Worm (Caenorhabditis elegans) whole organism, L2 larva: ENCODE data around the gene mbr-1.

Source experiments
- C34F6.9 ChIP-seq: fragments of 150-350 bp; optimal IDR thresholded peaks from 2 replicates; lab custom pipeline; 2014; ENCODE audit warnings: missing biosample characterization, missing genetic modification characterization
- F13H6.1 ChIP-seq: sonication (generic microtip); optimal IDR thresholded peaks from 2 replicates; lab custom pipeline; 2016; ENCODE audit warnings: missing genetic modification characterization, missing compliant biosample characterization
- R02D3.7 ChIP-seq: fragments of 150-350 bp; optimal IDR thresholded peaks from 2 replicates; lab custom pipeline; 2014; ENCODE audit warnings: missing biosample characterization, missing genetic modification characterization
- Y55F3AM.14 ChIP-seq: fragments of 200-800 bp; sonication (Bioruptor generic); optimal IDR thresholded peaks from 2 replicates; lab custom pipeline; 2018; ENCODE audit warnings: mild to moderate bottlenecking, missing genetic modification characterization, missing compliant biosample characterization
- alr-1 ChIP-seq: fragments of 150-350 bp; optimal IDR thresholded peaks from 2 replicates; lab custom pipeline; 2014; ENCODE audit warnings: missing biosample characterization, missing genetic modification characterization
- aly-2 ChIP-seq: fragments of 150-350 bp; optimal IDR thresholded peaks from 2 replicates; lab custom pipeline; 2014; ENCODE audit warnings: missing biosample characterization, missing genetic modification characterization
- ama-1 ChIP-seq: fragments of 150-350 bp; optimal IDR thresholded peaks from 2 replicates; lab custom pipeline; 2018; ENCODE audit warnings: inconsistent platforms
- blmp-1 ChIP-seq: sonication (generic microtip); optimal IDR thresholded peaks from 2 replicates; lab custom pipeline; 2017; ENCODE audit warnings: missing genetic modification characterization, mild to moderate bottlenecking, missing compliant biosample characterization, antibody characterized with exemption, moderate library complexity; ENCODE audit not compliant: insufficient read depth
- ceh-16 ChIP-seq: fragments of 150-350 bp; optimal IDR thresholded peaks from 2 replicates; lab custom pipeline; 2014; ENCODE audit warnings: missing biosample characterization, missing genetic modification characterization
- ceh-82 ChIP-seq: fragments of 150-350 bp; optimal IDR thresholded peaks from 2 replicates; lab custom pipeline; 2014; ENCODE audit warnings: missing biosample characterization, missing genetic modification characterization
- crh-2 ChIP-seq: sonication (generic microtip); optimal IDR thresholded peaks from 2 replicates; lab custom pipeline; 2017; ENCODE audit warnings: missing biosample characterization, missing genetic modification characterization
- elt-1 ChIP-seq: fragments of 150-350 bp; optimal IDR thresholded peaks from 2 replicates; lab custom pipeline; 2014; ENCODE audit warnings: missing biosample characterization, missing genetic modification characterization
- elt-3 ChIP-seq: sonication (generic microtip); optimal IDR thresholded peaks from 2 replicates; lab custom pipeline; 2017; ENCODE audit warnings: missing biosample characterization, missing genetic modification characterization
- fos-1 ChIP-seq: fragments of 150-350 bp; optimal IDR thresholded peaks from 2 replicates; lab custom pipeline; 2014; ENCODE audit warnings: missing biosample characterization, missing genetic modification characterization
- gmeb-1 ChIP-seq: fragments of 150-350 bp; optimal IDR thresholded peaks from 2 replicates; lab custom pipeline; 2014; ENCODE audit warnings: missing biosample characterization, missing genetic modification characterization
- lin-11 ChIP-seq: fragments of 150-350 bp; sonication (generic microtip); optimal IDR thresholded peaks from 2 replicates; lab custom pipeline; 2014; ENCODE audit warnings: missing biosample characterization, missing genetic modification characterization, inconsistent platforms, mixed read lengths
- lin-39 ChIP-seq: fragments of 150-350 bp; optimal IDR thresholded peaks from 2 replicates; lab custom pipeline; 2014; ENCODE audit warnings: missing biosample characterization, missing genetic modification reagents, missing genetic modification characterization
- lsy-2 ChIP-seq, 2 experiments: fragments of 150-350 bp in 1 of 2; sonication (generic microtip) in 1 of 2; optimal IDR thresholded peaks; 2 replicates each; lab custom pipeline; 2014 to 2017; ENCODE audit warnings: missing biosample characterization in 2 of 2, missing genetic modification characterization in 2 of 2
- mab-5 ChIP-seq: fragments of 150-350 bp; optimal IDR thresholded peaks from 2 replicates; lab custom pipeline; 2014; ENCODE audit warnings: missing biosample characterization, missing genetic modification characterization
- mbf-1 ChIP-seq: sonication (generic microtip); optimal IDR thresholded peaks from 2 replicates; lab custom pipeline; 2017; ENCODE audit warnings: missing biosample characterization, missing genetic modification characterization
- mdl-1 ChIP-seq, 2 experiments: fragments of 150-350 bp in 1 of 2; sonication (generic microtip) in 1 of 2; optimal IDR thresholded peaks; 2 replicates each; lab custom pipeline; 2017; ENCODE audit warnings: missing biosample characterization in 2 of 2, missing genetic modification characterization in 2 of 2
- nhr-10 ChIP-seq: sonication (generic microtip); optimal IDR thresholded peaks from 2 replicates; lab custom pipeline; 2017; ENCODE audit warnings: missing biosample characterization, missing genetic modification characterization
- nhr-11 ChIP-seq: fragments of 150-350 bp; optimal IDR thresholded peaks from 2 replicates; lab custom pipeline; 2014; ENCODE audit warnings: missing biosample characterization, missing genetic modification characterization
- nhr-12 ChIP-seq: fragments of 150-350 bp; optimal IDR thresholded peaks from 2 replicates; lab custom pipeline; 2014; ENCODE audit warnings: missing biosample characterization, missing genetic modification characterization
- nhr-129 ChIP-seq: fragments of 150-350 bp; optimal IDR thresholded peaks from 2 replicates; lab custom pipeline; 2014; ENCODE audit warnings: missing biosample characterization, missing genetic modification characterization
- nhr-21 ChIP-seq: fragments of 150-350 bp; optimal IDR thresholded peaks from 2 replicates; lab custom pipeline; 2014; ENCODE audit warnings: missing biosample characterization, missing genetic modification characterization
- nhr-23 ChIP-seq: fragments of 150-350 bp; optimal IDR thresholded peaks from 2 replicates; lab custom pipeline; 2014; ENCODE audit warnings: missing biosample characterization, missing genetic modification reagents, missing genetic modification characterization
- nhr-237 ChIP-seq: fragments of 150-350 bp; optimal IDR thresholded peaks from 2 replicates; lab custom pipeline; 2014; ENCODE audit warnings: missing biosample characterization, missing genetic modification characterization
- nhr-25 ChIP-seq: fragments of 150-350 bp; sonication (generic microtip); optimal IDR thresholded peaks from 3 replicates; lab custom pipeline; 2014; ENCODE audit warnings: missing biosample characterization, missing genetic modification characterization
- nhr-6 ChIP-seq: fragments of 150-350 bp; optimal IDR thresholded peaks from 2 replicates; lab custom pipeline; 2014; ENCODE audit warnings: missing biosample characterization, missing genetic modification characterization
- nhr-77 ChIP-seq: fragments of 150-350 bp; optimal IDR thresholded peaks from 2 replicates; lab custom pipeline; 2014; ENCODE audit warnings: missing biosample characterization, missing genetic modification characterization
- peb-1 ChIP-seq: fragments of 150-350 bp; optimal IDR thresholded peaks from 2 replicates; lab custom pipeline; 2014; ENCODE audit warnings: missing biosample characterization, missing genetic modification characterization
- sem-4 ChIP-seq: fragments of 150-350 bp; optimal IDR thresholded peaks from 2 replicates; lab custom pipeline; 2014; ENCODE audit warnings: missing biosample characterization, missing genetic modification reagents, missing genetic modification characterization
- skn-1 ChIP-seq: sonication (generic microtip); optimal IDR thresholded peaks from 2 replicates; lab custom pipeline; 2017; ENCODE audit warnings: missing biosample characterization, missing genetic modification characterization
- sma-3 ChIP-seq: sonication (generic microtip); optimal IDR thresholded peaks from 2 replicates; lab custom pipeline; 2016; ENCODE audit warnings: missing genetic modification reagents, missing genetic modification characterization, missing compliant biosample characterization
- sma-9 ChIP-seq, 2 experiments: fragments of 150-350 bp in 1 of 2; sonication (generic microtip) in 1 of 2; optimal IDR thresholded peaks; 2 replicates each; lab custom pipeline; 2014 to 2016; ENCODE audit warnings: missing genetic modification characterization in 2 of 2, mild to moderate bottlenecking in 1 of 2, missing biosample characterization in 1 of 2, missing compliant biosample characterization in 1 of 2, missing genetic modification reagents in 1 of 2, moderate library complexity in 1 of 2
- unc-39 ChIP-seq: fragments of 150-350 bp; optimal IDR thresholded peaks from 2 replicates; lab custom pipeline; 2014; ENCODE audit warnings: missing biosample characterization, missing genetic modification characterization
- unc-55 ChIP-seq: fragments of 150-350 bp; sonication (generic microtip); optimal IDR thresholded peaks from 3 replicates; lab custom pipeline; 2014; ENCODE audit warnings: missing biosample characterization, missing genetic modification reagents, missing genetic modification characterization
- unc-62 ChIP-seq: fragments of 150-350 bp; optimal IDR thresholded peaks from 2 replicates; lab custom pipeline; 2014; ENCODE audit warnings: missing biosample characterization, missing genetic modification reagents, missing genetic modification characterization
- ztf-1 ChIP-seq: fragments of 200-800 bp; sonication (Bioruptor generic); conservative IDR thresholded peaks from 2 replicates; pipeline ENCODE4 v1.3.6; 2022; ENCODE audit warnings: missing genetic modification characterization, missing compliant biosample characterization
- ztf-11 ChIP-seq: sonication (generic microtip); optimal IDR thresholded peaks from 2 replicates; lab custom pipeline; 2017; ENCODE audit warnings: missing biosample characterization, missing genetic modification characterization
- ztf-4 ChIP-seq: fragments of 150-350 bp; optimal IDR thresholded peaks from 2 replicates; lab custom pipeline; 2014; ENCODE audit warnings: missing biosample characterization, missing genetic modification characterization

Gene mbr-1

ce11 chrX:10684533-10684932 lies 37.3 kb downstream of the mbr-1 start:
- TF ChIP-seq Y55F3AM.14 (GFP tag; lab: Kevin White, UChicago) = no peak
- no peak for TF ChIP-seq aly-2
- TF ChIP-seq lin-39 (tag; lab: Kevin White, UChicago) = no peak
- peak; percentile 12 for TF ChIP-seq ztf-4 (tag; lab: Kevin White, UChicago)
- TF ChIP-seq ceh-16 (tag; lab: Kevin White, UChicago) = no peak
- TF ChIP-seq nhr-77 = no peak
- no peak for TF ChIP-seq lin-11 (tag; lab: Kevin White, UChicago)
- TF ChIP-seq lsy-2 (tag; optimal IDR thresholded peaks at IDR 0.05; lab: Kevin White, UChicago) = peak in 1 of 2 experiments; percentile 62
- peak; percentile 75 for TF ChIP-seq F13H6.1
- TF ChIP-seq nhr-237 = no peak
- TF ChIP-seq unc-62 (GFP tag; lab: Kevin White, UChicago) = no peak
- TF ChIP-seq nhr-10 = no peak
- no peak for TF ChIP-seq unc-39 (tag; lab: Kevin White, UChicago)
- no peak for TF ChIP-seq nhr-11 (tag; lab: Kevin White, UChicago)
- peak; percentile 84 for TF ChIP-seq nhr-129 (tag; lab: Kevin White, UChicago)
- no peak for TF ChIP-seq skn-1
- no peak for TF ChIP-seq ceh-82
- TF ChIP-seq ztf-1 (GFP tag; lab: Robert Waterston, UW) = no peak
- no peak for TF ChIP-seq nhr-12
- no peak for TF ChIP-seq unc-55 (GFP tag; lab: Kevin White, UChicago)
- TF ChIP-seq crh-2 (tag; lab: Kevin White, UChicago) = peak; percentile 86
- peak; percentile 19 for TF ChIP-seq blmp-1 (tag; lab: Kevin White, UChicago)
- no peak for TF ChIP-seq mbf-1
- TF ChIP-seq alr-1 (tag; lab: Kevin White, UChicago) = no peak
- TF ChIP-seq fos-1 (tag; lab: Kevin White, UChicago) = peak; percentile 92
- peak; percentile 31 for TF ChIP-seq gmeb-1 (tag; lab: Kevin White, UChicago)
- TF ChIP-seq mdl-1 (tag; optimal IDR thresholded peaks at IDR 0.05; lab: Kevin White, UChicago) = peak in 1 of 2 experiments; percentile 26
- TF ChIP-seq R02D3.7 (tag; lab: Kevin White, UChicago) = no peak
- no peak for TF ChIP-seq mab-5
- TF ChIP-seq ama-1 = peak; percentile 1
- no peak for TF ChIP-seq ztf-11 (tag; lab: Kevin White, UChicago)
- TF ChIP-seq C34F6.9 (tag; lab: Kevin White, UChicago) = peak; percentile 39
- TF ChIP-seq elt-1 (tag; lab: Kevin White, UChicago) = no peak
- TF ChIP-seq nhr-21 (tag; lab: Kevin White, UChicago) = peak; percentile 69
- TF ChIP-seq sma-9 (GFP tag; optimal IDR thresholded peaks at IDR 0.05; lab: Kevin White, UChicago) = peak; percentile 61
- TF ChIP-seq sma-9 (tag; optimal IDR thresholded peaks at IDR 0.05; lab: Kevin White, UChicago) = no peak
- TF ChIP-seq sem-4 (tag; lab: Kevin White, UChicago) = peak; percentile 71
- TF ChIP-seq peb-1 (tag; lab: Kevin White, UChicago) = no peak
- TF ChIP-seq nhr-6 = peak; percentile 54
- peak; percentile 61 for TF ChIP-seq sma-3 (GFP tag; lab: Kevin White, UChicago)
- TF ChIP-seq nhr-23 (tag; lab: Kevin White, UChicago) = no peak
- TF ChIP-seq nhr-25 (tag; lab: Kevin White, UChicago) = peak; percentile 69
- TF ChIP-seq elt-3 (tag; lab: Kevin White, UChicago) = no peak

ce11 chrX:10681698-10682097 lies 40.2 kb downstream of the mbr-1 start, which contains the start of gene phf-31:
phf-31 (plus strand) TSS chrX:10681998.
- TF ChIP-seq lsy-2 (tag; optimal IDR thresholded peaks at IDR 0.05; lab: Kevin White, UChicago) (no peak), nhr-6 (no peak), crh-2 (tag; lab: Kevin White, UChicago) (no peak), ceh-16 (tag; lab: Kevin White, UChicago) (no peak), gmeb-1 (tag; lab: Kevin White, UChicago) (no peak), blmp-1 (tag; lab: Kevin White, UChicago) (no peak), skn-1 (no peak), sem-4 (tag; lab: Kevin White, UChicago) (no peak)
